Worm (Caenorhabditis elegans) whole organism, mixed stage, embryonic: Measurements from ENCODE around the gene C04E6.7.

Source experiments
- blmp-1 ChIP-seq: fragments of 150-350 bp; optimal IDR thresholded peaks from 2 replicates; lab custom pipeline; 2014; ENCODE audit warnings: missing biosample characterization, missing genetic modification characterization
- ces-1 ChIP-seq: fragments of 150-350 bp; optimal IDR thresholded peaks from 2 replicates; lab custom pipeline; 2014; ENCODE audit warnings: missing biosample characterization, missing genetic modification reagents, missing genetic modification characterization
- elt-3 ChIP-seq: fragments of 150-350 bp; optimal IDR thresholded peaks from 2 replicates; lab custom pipeline; 2014; ENCODE audit warnings: missing biosample characterization, missing genetic modification characterization
- lsy-2 ChIP-seq: fragments of 150-350 bp; optimal IDR thresholded peaks from 2 replicates; lab custom pipeline; 2014; ENCODE audit warnings: missing biosample characterization, missing genetic modification characterization
- mab-5 ChIP-seq: fragments of 150-350 bp; optimal IDR thresholded peaks from 2 replicates; lab custom pipeline; 2014; ENCODE audit warnings: missing biosample characterization, missing genetic modification characterization
- mep-1 ChIP-seq: fragments of 150-350 bp; optimal IDR thresholded peaks from 2 replicates; lab custom pipeline; 2017; ENCODE audit warnings: missing biosample characterization, missing genetic modification reagents, missing genetic modification characterization, inconsistent platforms
- nhr-28 ChIP-seq: fragments of 150-350 bp; optimal IDR thresholded peaks from 2 replicates; lab custom pipeline; 2014; ENCODE audit warnings: missing biosample characterization, missing genetic modification characterization
- nhr-76 ChIP-seq: sonication (generic microtip); optimal IDR thresholded peaks from 2 replicates; lab custom pipeline; 2017; ENCODE audit warnings: missing biosample characterization, missing genetic modification characterization
- sem-2 ChIP-seq: fragments of 200-800 bp; sonication (Bioruptor generic); optimal IDR thresholded peaks from 2 replicates; lab custom pipeline; 2018; ENCODE audit warnings: mild to moderate bottlenecking, missing genetic modification characterization, missing compliant biosample characterization
- snpc-4 ChIP-seq: fragments of 150-350 bp; optimal IDR thresholded peaks from 2 replicates; lab custom pipeline; 2014; ENCODE audit warnings: missing biosample characterization, missing genetic modification characterization
- unc-62 ChIP-seq: fragments of 150-350 bp; optimal IDR thresholded peaks from 2 replicates; lab custom pipeline; 2014; ENCODE audit warnings: missing biosample characterization, missing genetic modification reagents, missing genetic modification characterization

ce11 chrV:5893015-5893414, at the start of gene C04E6.7:
- no peak for TF ChIP-seq mab-5 (tag; lab: Kevin White, UChicago)
- no peak for TF ChIP-seq unc-62 (GFP tag; lab: Kevin White, UChicago)
- no peak for TF ChIP-seq snpc-4 (tag; lab: Kevin White, UChicago)
- TF ChIP-seq mep-1 = no peak
- no peak for TF ChIP-seq lsy-2 (tag; lab: Kevin White, UChicago)
- no peak for TF ChIP-seq ces-1 (GFP tag; lab: Kevin White, UChicago)
- no peak for TF ChIP-seq elt-3 (tag; lab: Kevin White, UChicago)
- TF ChIP-seq sem-2 (GFP tag; lab: Kevin White, UChicago) = no peak
- TF ChIP-seq nhr-28 (tag; lab: Kevin White, UChicago) = no peak
- no peak for TF ChIP-seq blmp-1
- no peak for TF ChIP-seq nhr-76
